Fruit fly (Drosophila melanogaster): ENCODE results near the gene CG3061.

dm6 chr3R:14024187-14024918 lies 7.8 kb upstream of the CG3061 start:
- TF ChIP-seq Myc (optimal IDR thresholded peaks at IDR 0.05) (no peak), ttk (optimal IDR thresholded peaks at IDR 0.05) (no peak), psq (optimal IDR thresholded peaks at IDR 0.05) (no peak), insv (optimal IDR thresholded peaks at IDR 0.05) (no peak), h (optimal IDR thresholded peaks at IDR 0.05) (no peak)

Measured in Kc167 (cell line).